Worm (Caenorhabditis elegans): Measurements from ENCODE around the gene unc-64.

The unc-64 gene

DNA sequence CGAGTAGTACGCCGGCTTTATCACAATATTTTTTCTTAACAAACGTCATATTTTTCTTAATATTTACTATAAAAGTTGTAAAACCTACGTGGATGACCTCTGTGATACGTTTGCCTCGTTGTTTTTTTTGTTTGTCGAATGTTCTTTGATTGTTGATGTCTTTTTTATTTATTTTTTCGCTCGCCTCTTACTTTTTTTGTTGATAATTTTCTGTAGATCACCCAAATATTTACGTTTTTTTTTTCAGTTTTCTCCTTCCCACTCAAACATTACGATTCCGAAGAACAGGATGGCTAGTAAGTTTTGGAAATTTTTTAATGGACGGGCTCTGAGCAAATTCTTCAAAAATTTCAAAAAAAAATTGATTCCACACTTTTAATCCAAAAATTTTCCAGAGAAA is 16.7 kb upstream of the unc-64 start:
- TF ChIP-seq ceh-58 (GFP tag; IDR thresholded peaks at IDR 0.05), result no peak
- no peak for TF ChIP-seq ama-1 (optimal IDR thresholded peaks at IDR 0.05)
- no peak for TF ChIP-seq ama-1 (GFP tag; optimal IDR thresholded peaks at IDR 0.05)
- TF ChIP-seq dpff-1 (tag; optimal IDR thresholded peaks at IDR 0.05), result no peak
- no peak for TF ChIP-seq snpc-4 (GFP tag; optimal IDR thresholded peaks at IDR 0.05)
- TF ChIP-seq snpc-4 (tag; optimal IDR thresholded peaks at IDR 0.05), result no peak

DNA sequence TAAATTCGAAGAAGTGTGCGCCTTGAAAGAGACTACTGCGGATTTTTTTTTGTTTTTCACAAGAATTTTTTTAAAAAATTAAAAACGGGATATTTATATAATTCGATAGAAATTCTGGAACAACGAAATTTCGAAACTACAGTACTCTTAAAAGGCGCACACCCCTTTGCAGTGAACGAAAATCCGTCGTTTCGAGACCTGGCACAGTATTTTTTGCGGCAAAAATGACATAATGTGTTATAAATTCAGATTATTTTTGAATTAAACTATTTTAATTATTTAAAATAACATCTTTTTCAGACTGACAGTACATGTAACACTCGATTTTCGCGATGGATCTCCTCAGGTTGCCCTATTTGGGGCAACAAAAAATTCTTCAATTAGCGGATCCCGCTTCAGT is 14.1 kb upstream of the unc-64 start, which contains the start of gene F56A8.4:
Gene F56A8.4, plus strand, starts transcription at position 301 of the 400 bp plus-strand sequence.
- no peak for TF ChIP-seq ceh-91 (GFP tag; IDR thresholded peaks at IDR 0.05)
- peak; percentile 33 for TF ChIP-seq lsl-1 (GFP tag; optimal IDR thresholded peaks at IDR 0.05)

DNA sequence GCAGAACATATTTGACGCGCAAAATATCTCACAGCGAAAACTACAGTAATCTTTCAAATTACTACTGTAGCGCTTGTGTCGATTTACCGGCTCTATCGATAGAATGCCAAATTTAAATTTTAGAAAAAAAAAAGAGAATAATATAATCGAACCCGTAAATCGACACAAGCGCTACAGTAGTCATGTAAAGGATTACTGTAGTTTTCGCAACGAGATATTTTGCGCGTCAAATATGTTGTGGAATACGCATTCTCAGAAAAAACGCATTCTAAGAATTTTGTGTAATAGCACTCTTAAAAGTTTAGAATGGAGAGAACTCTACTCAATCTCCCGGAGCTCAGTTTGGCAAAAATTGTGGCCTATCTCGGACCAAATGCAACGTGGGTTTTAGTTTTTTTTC is 11.5 kb upstream of the unc-64 start, which contains the start of gene F56A8.5:
Gene F56A8.5, plus strand, starts transcription at position 301 of the 400 bp plus-strand sequence.
- TF ChIP-seq snpc-1.3 (tag; optimal IDR thresholded peaks at IDR 0.05; ENCODE audit: insufficient read depth) (no peak), attf-5 (GFP tag; optimal IDR thresholded peaks at IDR 0.05) (no peak), xnd-1 (tag; optimal IDR thresholded peaks at IDR 0.05) (no peak), ztf-25 (GFP tag; IDR thresholded peaks at IDR 0.05) (no peak), attf-3 (GFP tag; conservative IDR thresholded peaks at IDR 0.05) (no peak), egl-18 (GFP tag; IDR thresholded peaks at IDR 0.05) (no peak), hlh-26 (GFP tag; conservative IDR thresholded peaks at IDR 0.05) (no peak), cebp-2 (GFP tag; IDR thresholded peaks at IDR 0.05) (no peak), snpc-4 (GFP tag; optimal IDR thresholded peaks at IDR 0.05) (no peak), snpc-4 (tag; optimal IDR thresholded peaks at IDR 0.05) (no peak)

DNA sequence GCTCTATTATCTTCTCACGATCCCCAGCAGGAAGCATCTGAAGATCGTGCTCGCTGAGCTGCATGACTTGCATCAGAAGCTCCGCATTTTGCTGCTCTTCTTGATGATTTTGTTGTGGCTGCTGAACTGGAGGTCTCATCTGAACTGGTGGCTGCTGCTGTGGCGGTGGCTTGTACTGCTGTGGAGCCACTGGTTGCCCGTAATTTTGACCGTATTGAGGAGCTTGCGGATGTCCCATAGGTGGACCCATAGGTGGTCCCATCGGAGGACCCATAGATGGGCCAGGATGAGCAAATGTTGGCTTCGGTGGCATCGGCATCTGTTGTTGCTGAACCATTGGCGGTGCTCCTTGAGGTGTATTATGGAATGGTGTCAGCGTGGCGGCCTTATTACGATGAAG is 10.0 kb upstream of the unc-64 start:
- TF ChIP-seq chd-7 (tag; optimal IDR thresholded peaks at IDR 0.05) (no peak), T26A5.8 (tag; optimal IDR thresholded peaks at IDR 0.05) (no peak), C06A6.2 (GFP tag; conservative IDR thresholded peaks at IDR 0.05) (no peak), F55B11.4 (tag; optimal IDR thresholded peaks at IDR 0.05; ENCODE audit: borderline replicate concordance, insufficient read depth) (no peak), repo-1 (tag; optimal IDR thresholded peaks at IDR 0.05) (no peak), lsy-27 (tag; optimal IDR thresholded peaks at IDR 0.05; ENCODE audit: borderline replicate concordance, insufficient read depth) (no peak), ceh-79 (tag; optimal IDR thresholded peaks at IDR 0.05) (no peak), cebp-2 (GFP tag; IDR thresholded peaks at IDR 0.05) (0 out of 2 replicates have a peak, but pooled peaks have one; percentile 9), sdz-38 (tag; optimal IDR thresholded peaks at IDR 0.05) (no peak), rpc-1 (optimal IDR thresholded peaks at IDR 0.05) (no peak), rpc-1 (tag; optimal IDR thresholded peaks at IDR 0.05) (no peak), nhr-27 (tag; optimal IDR thresholded peaks at IDR 0.05) (no peak), F52B5.7 (tag; optimal IDR thresholded peaks at IDR 0.05) (no peak), nfyb-1 (GFP tag; IDR thresholded peaks at IDR 0.05) (no peak), tbp1 (GFP tag; optimal IDR thresholded peaks at IDR 0.05) (no peak), F37B4.10 (GFP tag; IDR thresholded peaks at IDR 0.05) (no peak), F23B12.7 (tag; optimal IDR thresholded peaks at IDR 0.05; ENCODE audit: insufficient read depth) (no peak), mxl-1 (tag; optimal IDR thresholded peaks at IDR 0.05) (no peak), egrh-3 (GFP tag; IDR thresholded peaks at IDR 0.05) (0 out of 2 replicates have a peak, but pooled peaks have one; percentile 24), ceh-40 (GFP tag; IDR thresholded peaks at IDR 0.05) (no peak), ccch-3 (GFP tag; optimal IDR thresholded peaks at IDR 0.05) (no peak), zfh-2 (GFP tag; conservative IDR thresholded peaks at IDR 0.05) (peak; percentile 64), rcor-1 (GFP tag; IDR thresholded peaks at IDR 0.05) (no peak), aptf-3 (GFP tag; IDR thresholded peaks at IDR 0.05) (no peak), mcd-1 (GFP tag; IDR thresholded peaks at IDR 0.05) (0 out of 2 replicates have a peak, but pooled peaks have one; percentile 22), atf-7 (tag; optimal IDR thresholded peaks at IDR 0.05) (no peak), unc-130 (GFP tag; optimal IDR thresholded peaks at IDR 0.05) (no peak), egl-44 (GFP tag; IDR thresholded peaks at IDR 0.05) (no peak), lin-35 (GFP tag; optimal IDR thresholded peaks at IDR 0.05) (no peak), F22D6.2 (tag; optimal IDR thresholded peaks at IDR 0.05) (no peak), nhr-90 (tag; optimal IDR thresholded peaks at IDR 0.05) (no peak)
